Fruit fly (Drosophila melanogaster) whole organism, adult: Measurements from ENCODE around the gene ninaE.
A peak's percentile ranks its signal among the peaks of the same experiment; 100 is the strongest.

Source experiments
- CG12768 ChIP-seq: fragments of 200-800 bp; sonication (Bioruptor generic); optimal IDR thresholded peaks from 2 replicates; lab custom pipeline; 2017; ENCODE audit warnings: missing biosample characterization, missing genetic modification characterization, mild to moderate bottlenecking, moderate library complexity, missing genetic modification reagents
- CG33017 ChIP-seq: fragments of 200-800 bp; sonication (Bioruptor generic); optimal IDR thresholded peaks from 2 replicates; lab custom pipeline; 2018; ENCODE audit warnings: missing biosample characterization, mild to moderate bottlenecking, missing genetic modification characterization, moderate library complexity
- CG5204 ChIP-seq: fragments of 200-800 bp; sonication (Bioruptor generic); optimal IDR thresholded peaks from 2 replicates; lab custom pipeline; 2016; ENCODE audit warnings: missing biosample characterization, missing genetic modification characterization
- CG7101 ChIP-seq: fragments of 200-800 bp; sonication (Bioruptor generic); optimal IDR thresholded peaks from 2 replicates; lab custom pipeline; 2018; ENCODE audit warnings: missing biosample characterization, mild to moderate bottlenecking, missing genetic modification characterization, moderate library complexity
- Clk ChIP-seq: fragments of 200-800 bp; sonication (Bioruptor generic); optimal IDR thresholded peaks from 2 replicates; lab custom pipeline; 2017; ENCODE audit warnings: missing biosample characterization, missing genetic modification characterization
- Crg-1 ChIP-seq: fragments of 200-800 bp; sonication (Bioruptor generic); optimal IDR thresholded peaks from 2 replicates; lab custom pipeline; 2016; ENCODE audit warnings: missing biosample characterization, missing genetic modification characterization
- Mnt ChIP-seq: fragments of 200-800 bp; sonication (Bioruptor generic); optimal IDR thresholded peaks from 2 replicates; lab custom pipeline; 2016; ENCODE audit warnings: missing biosample characterization, mild to moderate bottlenecking, missing genetic modification characterization
- bab1 ChIP-seq: fragments of 200-800 bp; sonication (Bioruptor generic); optimal IDR thresholded peaks from 3 replicates; lab custom pipeline; 2019; ENCODE audit warnings: missing biosample characterization, mild to moderate bottlenecking, missing genetic modification characterization, moderate library complexity
- cic ChIP-seq: fragments of 200-800 bp; sonication (Bioruptor generic); optimal IDR thresholded peaks from 2 replicates; lab custom pipeline; 2017; ENCODE audit warnings: missing biosample characterization, mild to moderate bottlenecking, missing genetic modification characterization, moderate library complexity
- ovo ChIP-seq: fragments of 200-800 bp; sonication (Bioruptor generic); optimal IDR thresholded peaks from 2 replicates; lab custom pipeline; 2016; ENCODE audit warnings: missing biosample characterization, missing genetic modification characterization
- pad ChIP-seq: fragments of 200-800 bp; sonication (Bioruptor generic); optimal IDR thresholded peaks from 3 replicates; lab custom pipeline; 2017; ENCODE audit warnings: missing biosample characterization, missing genetic modification characterization, mild to moderate bottlenecking, moderate library complexity, missing genetic modification reagents
- tj ChIP-seq: fragments of 200-800 bp; sonication (Bioruptor generic); optimal IDR thresholded peaks from 3 replicates; lab custom pipeline; 2017; ENCODE audit warnings: missing biosample characterization, mild to moderate bottlenecking, missing genetic modification characterization, moderate library complexity

DNA sequence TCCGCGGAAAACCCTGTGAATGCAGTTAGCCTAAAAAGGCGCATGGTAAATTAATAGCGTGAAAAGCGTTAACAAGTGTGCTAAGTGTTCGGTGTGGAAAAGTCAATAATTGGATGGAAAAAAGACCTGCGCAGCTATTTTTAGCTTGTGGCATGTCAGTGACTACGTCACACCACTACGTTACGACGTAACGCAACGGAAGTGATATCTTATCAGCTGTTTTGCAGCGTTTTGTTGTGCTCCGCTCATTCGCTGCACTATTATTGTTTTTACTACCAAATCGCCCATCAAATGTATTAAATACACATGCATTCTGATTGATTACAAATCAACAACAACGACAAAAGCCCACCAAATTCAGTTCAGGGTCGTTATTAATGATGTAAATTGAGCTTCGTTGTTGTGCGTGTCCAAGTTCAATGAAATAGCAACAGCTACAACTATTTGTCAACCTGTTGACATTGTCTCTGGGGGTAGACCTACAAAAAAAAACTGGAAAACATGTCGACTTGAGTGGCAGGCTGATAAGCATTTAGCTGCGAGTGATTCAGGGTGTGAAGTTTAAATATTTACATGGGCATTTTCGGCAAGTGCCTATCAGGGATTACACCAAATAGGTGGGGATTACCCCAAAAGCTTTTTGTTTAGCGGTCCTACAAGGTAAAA, 40.3 kb downstream of the ninaE start:
- TF ChIP-seq Clk (GFP tag; lab: Kevin White, UChicago) (no peak), Mnt (no peak), pad (GFP tag; lab: Kevin White, UChicago) (no peak), ovo (GFP tag; lab: Kevin White, UChicago) (no peak), CG12768 (no peak), Crg-1 (GFP tag; lab: Kevin White, UChicago) (peak; percentile 17), CG33017 (no peak), tj (no peak), cic (GFP tag; lab: Kevin White, UChicago) (peak; percentile 66), CG7101 (tag; lab: Kevin White, UChicago) (no peak), CG5204 (no peak), bab1 (no peak)
